Worm (Caenorhabditis elegans) whole organism, young adult: ENCODE measurements around the gene spe-42.

Experiments
- D2030.7 ChIP-seq: fragments of 200-800 bp; sonication (Bioruptor generic); IDR thresholded peaks from 2 replicates; pipeline ENCODE4 v1.3.6; 2022; ENCODE audit warnings: missing genetic modification reagents, missing genetic modification characterization, missing compliant biosample characterization
- F10E7.11 ChIP-seq: sonication (generic microtip); optimal IDR thresholded peaks from 2 replicates; lab custom pipeline; 2017; ENCODE audit warnings: mild to moderate bottlenecking, missing genetic modification characterization, moderate library complexity, missing compliant biosample characterization
- F22D6.2 ChIP-seq: sonication (generic microtip); optimal IDR thresholded peaks from 2 replicates; lab custom pipeline; 2016; ENCODE audit warnings: mild to moderate bottlenecking, missing genetic modification characterization, missing compliant biosample characterization
- F33H1.4 ChIP-seq: fragments of 200-800 bp; sonication (Bioruptor generic); IDR thresholded peaks from 2 replicates; pipeline ENCODE4 v1.3.6; 2022; ENCODE audit warnings: missing genetic modification reagents, missing genetic modification characterization, missing compliant biosample characterization
- F49E8.2 ChIP-seq: sonication (generic microtip); optimal IDR thresholded peaks from 3 replicates; lab custom pipeline; 2017; ENCODE audit warnings: missing genetic modification characterization, mild to moderate bottlenecking, missing compliant biosample characterization, antibody characterized with exemption, moderate library complexity; ENCODE audit not compliant: insufficient read depth
- F57A8.1 ChIP-seq: fragments of 200-800 bp; sonication (Bioruptor generic); optimal IDR thresholded peaks from 2 replicates; lab custom pipeline; 2018; ENCODE audit warnings: mild to moderate bottlenecking, missing genetic modification characterization, moderate library complexity, missing compliant biosample characterization
- Y56A3A.18 ChIP-seq: fragments of 200-800 bp; sonication (Bioruptor generic); IDR thresholded peaks from 2 replicates; pipeline ENCODE4 v1.3.6; 2022; ENCODE audit warnings: missing genetic modification reagents, missing genetic modification characterization, missing compliant biosample characterization
- Y67H2A.10 ChIP-seq: fragments of 200-800 bp; sonication (Bioruptor generic); conservative IDR thresholded peaks from 2 replicates; pipeline ENCODE4 v1.3.6; 2022; ENCODE audit warnings: missing genetic modification reagents, missing genetic modification characterization, missing compliant biosample characterization
- Y95B8A.8 ChIP-seq: fragments of 200-800 bp; sonication (Bioruptor generic); IDR thresholded peaks from 2 replicates; pipeline ENCODE4 v1.3.6; 2022; ENCODE audit warnings: missing genetic modification reagents, missing genetic modification characterization, missing compliant biosample characterization
- ZK185.1 ChIP-seq: sonication (generic microtip); optimal IDR thresholded peaks from 2 replicates; lab custom pipeline; 2016; ENCODE audit warnings: mild to moderate bottlenecking, missing genetic modification characterization, missing compliant biosample characterization; ENCODE audit not compliant: poor library complexity, severe bottlenecking
- ama-1 ChIP-seq, 3 experiments: fragments of 150-350 bp in 1 of 3; sonication (generic microtip) in 2 of 3; optimal IDR thresholded peaks; 2 replicates each; lab custom pipeline; 2014 to 2018; ENCODE audit warnings: missing biosample characterization in 2 of 3, missing genetic modification characterization in 2 of 3, missing genetic modification reagents in 2 of 3
- aptf-2 ChIP-seq: fragments of 200-800 bp; sonication (Bioruptor generic); conservative IDR thresholded peaks from 2 replicates; pipeline ENCODE4 v1.3.6; 2022; ENCODE audit warnings: missing genetic modification reagents, missing genetic modification characterization, missing compliant biosample characterization
- athp-1 ChIP-seq: sonication (generic microtip); optimal IDR thresholded peaks from 2 replicates; lab custom pipeline; 2017; ENCODE audit warnings: mild to moderate bottlenecking, missing genetic modification characterization, missing compliant biosample characterization
- attf-3 ChIP-seq: fragments of 200-800 bp; sonication (Bioruptor generic); conservative IDR thresholded peaks from 2 replicates; pipeline ENCODE4 v1.3.6; 2022; ENCODE audit warnings: missing genetic modification reagents, missing genetic modification characterization, missing compliant biosample characterization
- attf-5 ChIP-seq: fragments of 200-800 bp; sonication (Bioruptor generic); optimal IDR thresholded peaks from 2 replicates; lab custom pipeline; 2018; ENCODE audit warnings: mild to moderate bottlenecking, missing genetic modification characterization, missing compliant biosample characterization
- attf-6 ChIP-seq: fragments of 200-800 bp; sonication (Bioruptor generic); IDR thresholded peaks from 2 replicates; pipeline ENCODE4 v1.3.6; 2022; ENCODE audit warnings: missing genetic modification reagents, missing genetic modification characterization, missing compliant biosample characterization
- ceh-27 ChIP-seq: fragments of 200-800 bp; sonication (Bioruptor generic); optimal IDR thresholded peaks from 2 replicates; lab custom pipeline; 2018; ENCODE audit warnings: mild to moderate bottlenecking, missing genetic modification characterization, moderate library complexity, missing compliant biosample characterization
- ceh-58 ChIP-seq: fragments of 200-800 bp; sonication (Bioruptor generic); IDR thresholded peaks from 2 replicates; pipeline ENCODE4 v1.3.6; 2022; ENCODE audit warnings: missing genetic modification characterization, missing compliant biosample characterization
- die-1 ChIP-seq: sonication (generic microtip); optimal IDR thresholded peaks from 2 replicates; lab custom pipeline; 2016; ENCODE audit warnings: missing genotype, mild to moderate bottlenecking, missing genetic modification characterization, missing compliant biosample characterization
- dox-1 ChIP-seq: fragments of 200-800 bp; sonication (Bioruptor generic); IDR thresholded peaks from 2 replicates; pipeline ENCODE4 v1.3.6; 2022; ENCODE audit warnings: missing genetic modification reagents, missing genetic modification characterization, missing compliant biosample characterization
- efl-1 ChIP-seq: fragments of 150-350 bp; optimal IDR thresholded peaks from 2 replicates; lab custom pipeline; 2014; ENCODE audit warnings: missing biosample characterization, missing genetic modification reagents, missing genetic modification characterization
- ets-4 ChIP-seq: fragments of 200-800 bp; sonication (Bioruptor generic); optimal IDR thresholded peaks from 2 replicates; lab custom pipeline; 2018; ENCODE audit warnings: mild to moderate bottlenecking, missing genetic modification characterization, missing compliant biosample characterization
- hlh-12 ChIP-seq: sonication (generic microtip); optimal IDR thresholded peaks from 2 replicates; lab custom pipeline; 2016; ENCODE audit warnings: missing genetic modification characterization, missing compliant biosample characterization
- hmg-1.2 ChIP-seq: fragments of 200-800 bp; sonication (Bioruptor generic); IDR thresholded peaks from 2 replicates; pipeline ENCODE4 v1.3.6; 2022; ENCODE audit warnings: missing genetic modification reagents, missing genetic modification characterization, missing compliant biosample characterization
- lin-26 ChIP-seq: fragments of 200-800 bp; sonication (Bioruptor generic); IDR thresholded peaks from 2 replicates; pipeline ENCODE4 v1.3.6; 2022; ENCODE audit warnings: missing genetic modification reagents, missing genetic modification characterization, missing compliant biosample characterization
- lin-35 ChIP-seq, 3 experiments: fragments of 150-350 bp in 2 of 3; sonication (generic microtip) in 1 of 3; optimal IDR thresholded peaks; 2 replicates each; lab custom pipeline; 2014 to 2018; ENCODE audit warnings: missing biosample characterization in 3 of 3, missing genetic modification characterization in 3 of 3, missing genetic modification reagents in 3 of 3
- lin-40 ChIP-seq: sonication (generic microtip); optimal IDR thresholded peaks from 2 replicates; lab custom pipeline; 2016; ENCODE audit warnings: missing genetic modification characterization, mild to moderate bottlenecking, missing compliant biosample characterization, missing genotype, missing genetic modification reagents
- lin-54 ChIP-seq: fragments of 200-800 bp; sonication (Bioruptor generic); optimal IDR thresholded peaks from 2 replicates; lab custom pipeline; 2018; ENCODE audit warnings: mild to moderate bottlenecking, missing genetic modification characterization, missing compliant biosample characterization
- lir-1 ChIP-seq: fragments of 200-800 bp; sonication (Bioruptor generic); conservative IDR thresholded peaks from 2 replicates; pipeline ENCODE4 v1.3.6; 2022; ENCODE audit warnings: missing genetic modification reagents, missing genetic modification characterization, missing compliant biosample characterization
- madf-8 ChIP-seq: fragments of 200-800 bp; sonication (Bioruptor generic); conservative IDR thresholded peaks from 2 replicates; pipeline ENCODE4 v1.3.6; 2022; ENCODE audit warnings: missing genetic modification reagents, missing genetic modification characterization, missing compliant biosample characterization
- nhr-120 ChIP-seq: fragments of 200-800 bp; sonication (Bioruptor generic); IDR thresholded peaks from 2 replicates; pipeline ENCODE4 v1.3.6; 2022; ENCODE audit warnings: missing genetic modification characterization, missing compliant biosample characterization
- pbrm-1 ChIP-seq: fragments of 200-800 bp; sonication (Bioruptor generic); IDR thresholded peaks from 2 replicates; pipeline ENCODE4 v1.3.6; 2022; ENCODE audit warnings: missing genetic modification reagents, missing genetic modification characterization, missing compliant biosample characterization
- repo-1 ChIP-seq: sonication (generic microtip); optimal IDR thresholded peaks from 2 replicates; lab custom pipeline; 2017; ENCODE audit warnings: mild to moderate bottlenecking, missing genetic modification characterization, missing compliant biosample characterization
- sdz-38 ChIP-seq: sonication (generic microtip); optimal IDR thresholded peaks from 2 replicates; lab custom pipeline; 2016; ENCODE audit warnings: missing genotype, missing genetic modification characterization, missing compliant biosample characterization
- snpc-3.4 ChIP-seq: sonication (generic microtip); optimal IDR thresholded peaks from 2 replicates; lab custom pipeline; 2017; ENCODE audit warnings: missing genetic modification characterization, mild to moderate bottlenecking, missing compliant biosample characterization, antibody characterized with exemption, moderate library complexity, missing genotype, missing genetic modification reagents
- unc-130 ChIP-seq: sonication (generic microtip); optimal IDR thresholded peaks from 2 replicates; lab custom pipeline; 2016; ENCODE audit warnings: missing genetic modification reagents, missing genetic modification characterization, missing compliant biosample characterization
- unc-62 ChIP-seq: fragments of 150-350 bp; optimal IDR thresholded peaks from 2 replicates; lab custom pipeline; 2014; ENCODE audit warnings: missing biosample characterization, missing genetic modification reagents, missing genetic modification characterization
- ztf-18 ChIP-seq: sonication (generic microtip); optimal IDR thresholded peaks from 2 replicates; lab custom pipeline; 2016; ENCODE audit warnings: missing genotype, mild to moderate bottlenecking, missing genetic modification characterization, missing compliant biosample characterization
- ztf-22 ChIP-seq: fragments of 200-800 bp; sonication (Bioruptor generic); optimal IDR thresholded peaks from 2 replicates; lab custom pipeline; 2018; ENCODE audit warnings: mild to moderate bottlenecking, missing genetic modification characterization, moderate library complexity, missing compliant biosample characterization
- ztf-28 ChIP-seq: fragments of 200-800 bp; sonication (Bioruptor generic); IDR thresholded peaks from 2 replicates; pipeline ENCODE4 v1.3.6; 2022; ENCODE audit warnings: missing genetic modification reagents, missing genetic modification characterization, missing compliant biosample characterization
- ztf-3 ChIP-seq: fragments of 200-800 bp; sonication (Bioruptor generic); optimal IDR thresholded peaks from 2 replicates; lab custom pipeline; 2018; ENCODE audit warnings: mild to moderate bottlenecking, missing genetic modification characterization, missing compliant biosample characterization

spe-42 gene

DNA sequence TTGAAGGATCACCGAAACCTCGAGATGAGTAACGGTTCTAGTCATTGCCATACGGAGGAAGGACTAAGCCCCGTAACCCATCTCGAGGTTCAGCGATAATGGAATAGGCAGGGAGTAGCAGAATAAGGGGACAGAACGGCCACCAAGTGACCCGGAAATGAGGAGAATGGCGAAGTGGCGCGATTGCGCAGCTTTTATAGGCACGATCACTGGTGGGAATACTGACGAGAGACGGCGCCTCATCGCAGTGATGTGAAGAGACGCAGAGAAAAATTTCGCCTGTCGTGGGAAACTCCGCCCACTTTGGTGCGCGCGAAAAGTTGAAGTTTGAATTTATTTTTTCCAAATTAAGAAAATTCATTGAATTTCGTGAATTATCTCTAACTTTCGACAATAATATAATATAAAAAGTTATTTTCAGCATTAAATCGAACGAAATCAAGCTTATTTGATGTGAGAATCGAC is 33.3 kb upstream of the spe-42 start, which contains the start of gene F55A11.4 (continued):
- peak; percentile 73 for TF ChIP-seq efl-1
- TF ChIP-seq hmg-1.2 (GFP tag; lab: Robert Waterston, UW) = peak; percentile 99
- TF ChIP-seq unc-62 (GFP tag; lab: Kevin White, UChicago) = no peak
- peak; percentile 26 for TF ChIP-seq F33H1.4 (GFP tag; lab: Robert Waterston, UW)
- TF ChIP-seq D2030.7 (GFP tag; lab: Robert Waterston, UW) = peak; percentile 57
- TF ChIP-seq aptf-2 (GFP tag; lab: Robert Waterston, UW) = peak; percentile 75
- TF ChIP-seq pbrm-1 = peak; percentile 38; the same call in 1 of the 2 replicates
- TF ChIP-seq ets-4 (GFP tag; lab: Kevin White, UChicago) = no peak
- TF ChIP-seq lin-54 (GFP tag; lab: Kevin White, UChicago) = peak; percentile 70
- TF ChIP-seq repo-1 (tag; lab: Kevin White, UChicago) = peak; percentile 24

DNA sequence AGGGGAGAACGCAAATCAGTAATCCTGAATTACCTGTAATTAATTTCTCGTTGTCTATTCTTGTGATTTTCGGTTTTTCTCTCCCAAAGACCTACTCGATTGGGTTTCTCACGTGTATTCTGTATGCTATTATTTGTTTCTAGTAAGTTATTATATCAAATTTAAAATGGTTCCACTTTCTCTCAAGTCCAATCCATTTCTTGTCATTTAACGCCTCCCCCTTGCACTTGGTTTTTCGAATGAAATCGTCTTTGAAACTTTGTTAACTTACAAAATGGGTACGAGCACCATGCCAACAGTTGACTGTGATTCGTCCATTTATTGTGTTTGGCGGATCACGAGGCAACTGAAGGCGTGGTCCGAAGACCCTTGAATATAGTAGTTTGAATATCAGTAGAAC is 32.9 kb upstream of the spe-42 start:
- TF ChIP-seq F57A8.1 = no peak
- no peak for TF ChIP-seq lin-26 (GFP tag; lab: Robert Waterston, UW)
- no peak for TF ChIP-seq Y67H2A.10 (GFP tag; lab: Robert Waterston, UW)
- no peak for TF ChIP-seq attf-5 (GFP tag; lab: Kevin White, UChicago)
- TF ChIP-seq, all 124 proteins: peak for 0

DNA sequence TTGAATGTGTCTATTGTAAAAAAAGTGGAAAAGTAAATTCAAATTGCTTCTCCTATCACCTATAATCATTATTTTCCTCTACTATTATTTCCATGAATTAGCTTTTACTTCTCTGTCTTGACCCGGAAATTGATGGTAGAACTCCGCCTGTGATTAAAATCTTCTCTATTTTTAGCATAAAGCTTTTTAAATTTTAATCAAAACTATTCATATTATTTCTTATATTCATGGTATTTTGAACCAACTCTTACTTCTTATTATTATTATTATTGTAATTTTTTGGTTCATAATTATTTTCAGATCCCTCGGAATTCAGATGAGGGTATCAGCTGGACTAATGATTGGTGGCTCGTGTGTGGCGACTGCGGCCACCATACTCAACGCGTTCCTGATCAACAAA is 30.2 kb upstream of the spe-42 start, which contains the start of gene sel-11:
sel-11 (plus strand) TSS at position 301 of the 400 bp plus-strand sequence.
- no peak for TF ChIP-seq repo-1 (tag; lab: Kevin White, UChicago)
- TF ChIP-seq efl-1 = no peak
- TF ChIP-seq madf-8 = no peak

DNA sequence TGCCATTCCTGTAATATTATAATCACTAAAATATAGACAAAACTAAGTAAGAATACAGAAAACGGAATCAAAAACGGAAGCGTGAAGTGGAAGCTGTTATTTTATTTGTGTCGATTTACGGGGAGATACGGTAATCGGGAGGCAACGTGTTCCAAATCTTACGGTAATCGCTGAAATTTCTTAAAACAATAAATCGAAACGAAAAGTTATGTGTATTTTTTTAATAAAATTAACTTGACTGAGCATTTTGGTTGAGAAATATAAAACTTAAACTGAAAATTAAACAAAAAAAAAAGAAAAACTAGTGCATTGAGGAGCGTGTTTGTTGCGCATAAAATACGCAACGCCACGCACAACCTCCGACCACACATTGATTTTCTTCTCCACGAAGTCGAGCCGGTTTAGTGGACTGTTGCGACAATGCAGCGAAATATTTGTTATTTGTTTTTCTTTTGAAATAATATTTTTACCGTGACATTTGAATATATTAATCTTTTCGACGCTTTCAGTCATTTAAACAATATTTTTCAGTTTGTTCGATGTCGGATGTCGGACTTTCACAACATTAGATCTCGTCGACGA is 27.7 kb upstream of the spe-42 start, which contains the start of the genes F55A11.1 and syx-5:
F55A11.1 (minus strand) TSS at position 13 of the 582 bp plus-strand sequence.
syx-5 (plus strand) TSS at position 532 of the 582 bp plus-strand sequence.
- TF ChIP-seq nhr-120 (GFP tag; lab: Robert Waterston, UW) (no peak), athp-1 (no peak), attf-3 (no peak), ztf-28 (GFP tag; lab: Robert Waterston, UW) (no peak), ZK185.1 (peak; percentile 22), ztf-3 (peak; percentile 40), lin-40 (tag; lab: Kevin White, UChicago) (peak; percentile 95), ama-1 (optimal IDR thresholded peaks at IDR 0.05; lab: Kevin White, UChicago) (no peak), ama-1 (GFP tag; optimal IDR thresholded peaks at IDR 0.05; lab: Kevin White, UChicago) (no peak), F22D6.2 (tag; lab: Kevin White, UChicago) (peak; percentile 34), Y56A3A.18 (GFP tag; lab: Robert Waterston, UW) (0 out of 2 replicates have a peak, but pooled peaks have one; percentile 71), attf-6 (GFP tag; lab: Robert Waterston, UW) (no peak), hlh-12 (no peak), D2030.7 (GFP tag; lab: Robert Waterston, UW) (peak; percentile 56; the same call in 1 of the 2 replicates), Y67H2A.10 (GFP tag; lab: Robert Waterston, UW) (no peak), ceh-58 (no peak), F10E7.11 (tag; lab: Kevin White, UChicago) (no peak), F57A8.1 (no peak), dox-1 (GFP tag; lab: Robert Waterston, UW) (peak; percentile 86), Y95B8A.8 (GFP tag; lab: Robert Waterston, UW) (no peak), F49E8.2 (peak; percentile 36), ztf-18 (tag; lab: Kevin White, UChicago) (peak; percentile 45), snpc-3.4 (tag; lab: Kevin White, UChicago) (peak; percentile 1), lir-1 (no peak), sdz-38 (tag; lab: Kevin White, UChicago) (no peak), hmg-1.2 (GFP tag; lab: Robert Waterston, UW) (peak; percentile 61), ztf-22 (GFP tag; lab: Kevin White, UChicago) (no peak), unc-130 (GFP tag; lab: Kevin White, UChicago) (no peak), ceh-27 (GFP tag; lab: Kevin White, UChicago) (no peak), lin-35 (GFP tag; optimal IDR thresholded peaks at IDR 0.05; lab: Kevin White, UChicago) (peak in 1 of 3 experiments; percentile 69), die-1 (no peak), aptf-2 (GFP tag; lab: Robert Waterston, UW) (no peak)
